Worm (Caenorhabditis elegans) whole organism, L2 larva: ENCODE results near the gene ldh-1.

Experiments used
- C34F6.9 ChIP-seq: fragments of 150-350 bp; optimal IDR thresholded peaks from 2 replicates; lab custom pipeline; 2014; ENCODE audit warnings: missing biosample characterization, missing genetic modification characterization
- F13H6.1 ChIP-seq: sonication (generic microtip); optimal IDR thresholded peaks from 2 replicates; lab custom pipeline; 2016; ENCODE audit warnings: missing genetic modification characterization, missing compliant biosample characterization
- ZK546.5 ChIP-seq: sonication (generic microtip); optimal IDR thresholded peaks from 2 replicates; lab custom pipeline; 2017; ENCODE audit warnings: missing biosample characterization, missing genetic modification characterization
- mab-5 ChIP-seq: fragments of 150-350 bp; optimal IDR thresholded peaks from 2 replicates; lab custom pipeline; 2014; ENCODE audit warnings: missing biosample characterization, missing genetic modification characterization
- mbf-1 ChIP-seq: sonication (generic microtip); optimal IDR thresholded peaks from 2 replicates; lab custom pipeline; 2017; ENCODE audit warnings: missing biosample characterization, missing genetic modification characterization
- nhr-129 ChIP-seq: fragments of 150-350 bp; optimal IDR thresholded peaks from 2 replicates; lab custom pipeline; 2014; ENCODE audit warnings: missing biosample characterization, missing genetic modification characterization
- skn-1 ChIP-seq: sonication (generic microtip); optimal IDR thresholded peaks from 2 replicates; lab custom pipeline; 2017; ENCODE audit warnings: missing biosample characterization, missing genetic modification characterization
- sma-3 ChIP-seq: sonication (generic microtip); optimal IDR thresholded peaks from 2 replicates; lab custom pipeline; 2016; ENCODE audit warnings: missing genetic modification reagents, missing genetic modification characterization, missing compliant biosample characterization
- snpc-4 ChIP-seq: fragments of 150-350 bp; optimal IDR thresholded peaks from 2 replicates; lab custom pipeline; 2014; ENCODE audit warnings: missing biosample characterization, missing genetic modification characterization
- unc-39 ChIP-seq: fragments of 150-350 bp; optimal IDR thresholded peaks from 2 replicates; lab custom pipeline; 2014; ENCODE audit warnings: missing biosample characterization, missing genetic modification characterization
- zag-1 ChIP-seq: fragments of 150-350 bp; optimal IDR thresholded peaks from 2 replicates; lab custom pipeline; 2014; ENCODE audit warnings: missing biosample characterization, missing genetic modification characterization

DNA sequence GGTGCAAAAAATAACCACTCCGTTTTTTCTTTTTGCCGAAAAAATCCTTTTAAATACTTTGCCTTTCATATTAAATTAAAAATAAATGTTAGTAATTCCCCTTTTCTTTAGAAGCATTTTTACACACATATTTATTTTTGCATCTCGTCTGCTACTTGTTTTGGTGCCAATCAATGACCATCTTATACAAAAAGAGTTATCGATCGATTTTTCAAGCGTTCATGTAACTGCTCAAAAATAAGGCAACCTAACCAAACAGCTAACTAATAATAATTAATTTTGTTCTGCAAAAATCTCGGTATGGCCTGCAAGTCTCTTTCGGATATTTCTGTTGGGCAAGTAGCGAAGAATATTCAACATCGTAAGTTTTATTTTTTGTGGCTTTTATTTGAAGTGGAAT is 42.5 kb downstream of the ldh-1 start, which contains the start of gene F44E5.2:
- TF ChIP-seq nhr-129 (tag; lab: Kevin White, UChicago) (no peak), C34F6.9 (tag; lab: Kevin White, UChicago) (no peak), mbf-1 (no peak), ZK546.5 (tag; lab: Kevin White, UChicago) (no peak), unc-39 (no peak), mab-5 (tag; lab: Kevin White, UChicago) (no peak), zag-1 (tag; lab: Kevin White, UChicago) (no peak), skn-1 (tag; lab: Kevin White, UChicago) (no peak), F13H6.1 (tag; lab: Kevin White, UChicago) (no peak), snpc-4 (tag; lab: Kevin White, UChicago) (no peak), sma-3 (no peak)
